Worm (Caenorhabditis elegans) whole organism, L2 larva: Measurements from ENCODE around the gene srw-135.

Experiments used
- F13H6.1 ChIP-seq: sonication (generic microtip); optimal IDR thresholded peaks from 2 replicates; lab custom pipeline; 2016; ENCODE audit warnings: missing genetic modification characterization, missing compliant biosample characterization
- R02D3.7 ChIP-seq: fragments of 150-350 bp; optimal IDR thresholded peaks from 2 replicates; lab custom pipeline; 2014; ENCODE audit warnings: missing biosample characterization, missing genetic modification characterization
- aly-2 ChIP-seq: fragments of 150-350 bp; optimal IDR thresholded peaks from 2 replicates; lab custom pipeline; 2014; ENCODE audit warnings: missing biosample characterization, missing genetic modification characterization
- ama-1 ChIP-seq: fragments of 150-350 bp; optimal IDR thresholded peaks from 2 replicates; lab custom pipeline; 2018; ENCODE audit warnings: inconsistent platforms
- blmp-1 ChIP-seq: sonication (generic microtip); optimal IDR thresholded peaks from 2 replicates; lab custom pipeline; 2017; ENCODE audit warnings: missing genetic modification characterization, mild to moderate bottlenecking, missing compliant biosample characterization, antibody characterized with exemption, moderate library complexity; ENCODE audit not compliant: insufficient read depth
- elt-3 ChIP-seq: sonication (generic microtip); optimal IDR thresholded peaks from 2 replicates; lab custom pipeline; 2017; ENCODE audit warnings: missing biosample characterization, missing genetic modification characterization
- mab-5 ChIP-seq: fragments of 150-350 bp; optimal IDR thresholded peaks from 2 replicates; lab custom pipeline; 2014; ENCODE audit warnings: missing biosample characterization, missing genetic modification characterization
- mdl-1 ChIP-seq, 2 experiments: fragments of 150-350 bp in 1 of 2; sonication (generic microtip) in 1 of 2; optimal IDR thresholded peaks; 2 replicates each; lab custom pipeline; 2017; ENCODE audit warnings: missing biosample characterization in 2 of 2, missing genetic modification characterization in 2 of 2
- nhr-23 ChIP-seq: fragments of 150-350 bp; optimal IDR thresholded peaks from 2 replicates; lab custom pipeline; 2014; ENCODE audit warnings: missing biosample characterization, missing genetic modification reagents, missing genetic modification characterization
- nhr-237 ChIP-seq: fragments of 150-350 bp; optimal IDR thresholded peaks from 2 replicates; lab custom pipeline; 2014; ENCODE audit warnings: missing biosample characterization, missing genetic modification characterization
- nhr-25 ChIP-seq: fragments of 150-350 bp; sonication (generic microtip); optimal IDR thresholded peaks from 3 replicates; lab custom pipeline; 2014; ENCODE audit warnings: missing biosample characterization, missing genetic modification characterization
- skn-1 ChIP-seq: sonication (generic microtip); optimal IDR thresholded peaks from 2 replicates; lab custom pipeline; 2017; ENCODE audit warnings: missing biosample characterization, missing genetic modification characterization
- unc-62 ChIP-seq: fragments of 150-350 bp; optimal IDR thresholded peaks from 2 replicates; lab custom pipeline; 2014; ENCODE audit warnings: missing biosample characterization, missing genetic modification reagents, missing genetic modification characterization
- zag-1 ChIP-seq: fragments of 150-350 bp; optimal IDR thresholded peaks from 2 replicates; lab custom pipeline; 2014; ENCODE audit warnings: missing biosample characterization, missing genetic modification characterization

- TF ChIP-seq skn-1 (tag; lab: Kevin White, UChicago): no peak
- TF ChIP-seq elt-3 (tag; lab: Kevin White, UChicago): no peak
- no peak for TF ChIP-seq aly-2 (tag; lab: Kevin White, UChicago)
- no peak for TF ChIP-seq nhr-23 (tag; lab: Kevin White, UChicago)
- no peak for TF ChIP-seq zag-1
- TF ChIP-seq unc-62 (GFP tag; lab: Kevin White, UChicago): no peak
- no peak for TF ChIP-seq nhr-237 (tag; lab: Kevin White, UChicago)
- no peak for TF ChIP-seq mdl-1 (tag; optimal IDR thresholded peaks at IDR 0.05; lab: Kevin White, UChicago)
- TF ChIP-seq blmp-1 (tag; lab: Kevin White, UChicago): no peak
- TF ChIP-seq mab-5 (tag; lab: Kevin White, UChicago): no peak
- TF ChIP-seq F13H6.1 (tag; lab: Kevin White, UChicago): no peak
- TF ChIP-seq nhr-25 (tag; lab: Kevin White, UChicago): no peak
- TF ChIP-seq ama-1 (lab: Kevin White, UChicago): no peak
- no peak for TF ChIP-seq R02D3.7 (tag; lab: Kevin White, UChicago)
Measured at ce11 chrV:2979978-2980377, 31.3 kb downstream of the srw-135 start, which contains the start of gene srw-118.
